Fruit fly (Drosophila melanogaster) whole organism, embryonic: ENCODE results near the gene Clc.

Source experiments
- Abd-B ChIP-seq: fragments of 200-800 bp; sonication (Bioruptor generic); optimal IDR thresholded peaks from 2 replicates; lab custom pipeline; 2018; ENCODE audit warnings: missing biosample characterization, mild to moderate bottlenecking, missing genetic modification characterization, moderate library complexity
- Bteb2 ChIP-seq: fragments of 200-800 bp; sonication (Bioruptor generic); optimal IDR thresholded peaks from 2 replicates; lab custom pipeline; 2016; ENCODE audit warnings: missing biosample characterization, missing genetic modification characterization
- CG13287 ChIP-seq: fragments of 200-800 bp; sonication (Bioruptor generic); IDR thresholded peaks from 2 replicates; pipeline ENCODE4 v1.3.6; 2022; ENCODE audit warnings: missing biosample characterization, missing genetic modification characterization; ENCODE audit not compliant: partially characterized antibody
- CG15073 ChIP-seq: fragments of 200-800 bp; sonication (Bioruptor generic); optimal IDR thresholded peaks from 2 replicates; lab custom pipeline; 2016; ENCODE audit warnings: missing biosample characterization, missing genetic modification characterization
- CG17802 ChIP-seq: fragments of 200-800 bp; sonication (Bioruptor generic); optimal IDR thresholded peaks from 2 replicates; lab custom pipeline; 2018; ENCODE audit warnings: missing biosample characterization, mild to moderate bottlenecking, missing genetic modification characterization, moderate library complexity
- CG18011 ChIP-seq: fragments of 200-800 bp; sonication (Bioruptor generic); optimal IDR thresholded peaks from 2 replicates; lab custom pipeline; 2017; ENCODE audit warnings: missing biosample characterization, missing genetic modification characterization, mild to moderate bottlenecking, moderate library complexity, missing genotype
- CG2875 ChIP-seq: fragments of 200-800 bp; sonication (Bioruptor generic); optimal IDR thresholded peaks from 2 replicates; lab custom pipeline; 2017; ENCODE audit warnings: missing biosample characterization, mild to moderate bottlenecking, missing genetic modification characterization, missing genetic modification reagents
- CG3163 ChIP-seq: fragments of 200-800 bp; sonication (Bioruptor generic); optimal IDR thresholded peaks from 3 replicates; lab custom pipeline; 2016; ENCODE audit warnings: missing biosample characterization, missing genetic modification characterization
- CG4854 ChIP-seq: fragments of 200-800 bp; sonication (Bioruptor generic); optimal IDR thresholded peaks from 2 replicates; lab custom pipeline; 2016; ENCODE audit warnings: missing biosample characterization, missing genetic modification characterization, inconsistent platforms
- CG6689 ChIP-seq: fragments of 200-800 bp; sonication (Bioruptor generic); IDR thresholded peaks from 2 replicates; pipeline ENCODE4 v1.3.6; 2022; ENCODE audit warnings: missing biosample characterization, missing genetic modification characterization
- CG6765 ChIP-seq: fragments of 200-800 bp; sonication (Bioruptor generic); optimal IDR thresholded peaks from 3 replicates; lab custom pipeline; 2017; ENCODE audit warnings: missing biosample characterization, mild to moderate bottlenecking, missing genetic modification characterization
- CG7745 ChIP-seq: fragments of 200-800 bp; sonication (Bioruptor generic); optimal IDR thresholded peaks from 2 replicates; lab custom pipeline; 2018; ENCODE audit warnings: missing biosample characterization, mild to moderate bottlenecking, missing genetic modification characterization, moderate library complexity
- CG9727 ChIP-seq: fragments of 200-800 bp; sonication (Bioruptor generic); optimal IDR thresholded peaks from 3 replicates; lab custom pipeline; 2017; ENCODE audit warnings: missing biosample characterization, mild to moderate bottlenecking, missing genetic modification characterization
- Dip2 ChIP-seq: fragments of 200-800 bp; sonication (Bioruptor generic); IDR thresholded peaks from 2 replicates; pipeline ENCODE4 v1.3.6; 2022; ENCODE audit warnings: missing biosample characterization, missing genetic modification characterization
- Dll ChIP-seq: fragments of 200-800 bp; sonication (Bioruptor generic); IDR thresholded peaks from 4 replicates; pipeline ENCODE4 v1.3.6; 2022; ENCODE audit warnings: missing biosample characterization, missing genetic modification characterization; ENCODE audit not compliant: partially characterized antibody
- Eip74EF ChIP-seq, 2 experiments: fragments of 200-800 bp in 1 of 2; fragments of >200 bp in 1 of 2; sonication (Bioruptor generic) in 1 of 2; optimal IDR thresholded peaks; 2 replicates each; lab custom pipeline; 2017 to 2019; ENCODE audit warnings: missing biosample characterization in 2 of 2, missing genetic modification characterization in 2 of 2, mild to moderate bottlenecking in 1 of 2, moderate library complexity in 1 of 2
- Fer1 ChIP-seq: fragments of 200-800 bp; sonication (Bioruptor generic); optimal IDR thresholded peaks from 2 replicates; lab custom pipeline; 2017; ENCODE audit warnings: missing biosample characterization, mild to moderate bottlenecking, missing genetic modification characterization
- Fer3 ChIP-seq: fragments of 200-800 bp; sonication (Bioruptor generic); optimal IDR thresholded peaks from 2 replicates; lab custom pipeline; 2018; ENCODE audit warnings: missing biosample characterization, mild to moderate bottlenecking, missing genetic modification characterization, moderate library complexity
- HHEX ChIP-seq: fragments of 200-800 bp; sonication (Bioruptor generic); optimal IDR thresholded peaks from 3 replicates; lab custom pipeline; 2017; ENCODE audit warnings: missing biosample characterization, mild to moderate bottlenecking, missing genetic modification characterization, missing genetic modification reagents
- HmgZ ChIP-seq: fragments of 200-800 bp; sonication (Bioruptor generic); optimal IDR thresholded peaks from 2 replicates; lab custom pipeline; 2018; ENCODE audit warnings: missing biosample characterization, mild to moderate bottlenecking, missing genetic modification characterization
- Hmr ChIP-seq: fragments of 200-800 bp; sonication (Bioruptor generic); optimal IDR thresholded peaks from 3 replicates; lab custom pipeline; 2017; ENCODE audit warnings: mild to moderate bottlenecking, missing biosample characterization, missing genetic modification reagents, missing genetic modification characterization
- Hr39 ChIP-seq: fragments of >200 bp; optimal IDR thresholded peaks from 2 replicates; lab custom pipeline; 2017
- NC2α ChIP-seq: fragments of 200-800 bp; sonication (Bioruptor generic); optimal IDR thresholded peaks from 2 replicates; lab custom pipeline; 2016; ENCODE audit warnings: missing biosample characterization, missing genetic modification characterization
- NFAT ChIP-seq: fragments of 200-800 bp; sonication (Bioruptor generic); IDR thresholded peaks from 2 replicates; pipeline ENCODE4 v1.3.6; 2022; ENCODE audit warnings: missing biosample characterization, missing genetic modification characterization
- NfI ChIP-seq: fragments of 200-800 bp; sonication (Bioruptor generic); optimal IDR thresholded peaks from 3 replicates; lab custom pipeline; 2018; ENCODE audit warnings: missing biosample characterization, mild to moderate bottlenecking, missing genetic modification characterization, moderate library complexity
- Ssrp ChIP-seq: fragments of 200-800 bp; sonication (Bioruptor generic); optimal IDR thresholded peaks from 2 replicates; lab custom pipeline; 2018; ENCODE audit warnings: missing biosample characterization, mild to moderate bottlenecking, missing genetic modification characterization, moderate library complexity
- al ChIP-seq: fragments of 200-800 bp; sonication (Bioruptor generic); IDR thresholded peaks from 2 replicates; pipeline ENCODE4 v1.3.6; 2022; ENCODE audit warnings: missing biosample characterization, missing genetic modification characterization
- ap ChIP-seq: fragments of 200-800 bp; sonication (Bioruptor generic); IDR thresholded peaks from 2 replicates; pipeline ENCODE4 v1.3.6; 2022; ENCODE audit warnings: missing biosample characterization, missing genetic modification characterization
- ase ChIP-seq: fragments of 200-800 bp; sonication (Bioruptor generic); IDR thresholded peaks from 3 replicates; pipeline ENCODE4 v1.3.6; 2022; ENCODE audit warnings: missing biosample characterization, missing genetic modification characterization
- ash1 ChIP-seq: fragments of 200-800 bp; sonication (Bioruptor generic); optimal IDR thresholded peaks from 2 replicates; lab custom pipeline; 2018; ENCODE audit warnings: missing biosample characterization, mild to moderate bottlenecking, missing genetic modification characterization
- bsh ChIP-seq, 2 experiments: fragments of 200-800 bp; sonication (Bioruptor generic); optimal IDR thresholded peaks; 2 replicates each; lab custom pipeline; 2017 to 2018; ENCODE audit warnings: mild to moderate bottlenecking in 2 of 2, missing biosample characterization in 2 of 2, missing genetic modification characterization in 2 of 2, moderate library complexity in 1 of 2
- caup ChIP-seq: fragments of 200-800 bp; sonication (Bioruptor generic); optimal IDR thresholded peaks from 3 replicates; lab custom pipeline; 2017; ENCODE audit warnings: missing biosample characterization, mild to moderate bottlenecking, missing genetic modification characterization, moderate library complexity; ENCODE audit not compliant: severe bottlenecking
- cg ChIP-seq: fragments of 200-800 bp; sonication (Bioruptor generic); optimal IDR thresholded peaks from 3 replicates; lab custom pipeline; 2019; ENCODE audit warnings: missing biosample characterization, mild to moderate bottlenecking, missing genetic modification characterization, moderate library complexity
- cwo ChIP-seq: fragments of 200-800 bp; sonication (Bioruptor generic); optimal IDR thresholded peaks from 3 replicates; lab custom pipeline; 2017; ENCODE audit warnings: missing biosample characterization, missing genetic modification characterization, mild to moderate bottlenecking, moderate library complexity, missing genetic modification reagents
- dati ChIP-seq: fragments of 200-800 bp; sonication (Bioruptor generic); IDR thresholded peaks from 2 replicates; pipeline ENCODE4 v1.3.6; 2022; ENCODE audit warnings: missing biosample characterization, missing genetic modification characterization
- disco-r ChIP-seq: fragments of 200-800 bp; sonication (Bioruptor generic); optimal IDR thresholded peaks from 2 replicates; lab custom pipeline; 2016; ENCODE audit warnings: missing biosample characterization, missing genetic modification characterization
- ems ChIP-seq: fragments of 200-800 bp; sonication (Bioruptor generic); optimal IDR thresholded peaks from 3 replicates; lab custom pipeline; 2016; ENCODE audit warnings: missing biosample characterization, missing genetic modification characterization
- ftz-f1 ChIP-seq: fragments of 200-800 bp; sonication (Bioruptor generic); optimal IDR thresholded peaks from 2 replicates; lab custom pipeline; 2016; ENCODE audit warnings: missing biosample characterization, missing genetic modification characterization
- hkb ChIP-seq, 2 experiments: fragments of 200-800 bp in 1 of 2; fragments of >200 bp in 1 of 2; sonication (Bioruptor generic) in 1 of 2; IDR thresholded peaks in 1 of 2; optimal IDR thresholded peaks in 1 of 2; 2 replicates each; pipeline versions ENCODE4 v1.3.6 to Lab custom; 2017 to 2022; ENCODE audit warnings: missing biosample characterization in 1 of 2, missing genetic modification characterization in 1 of 2
- mld ChIP-seq: fragments of 200-800 bp; sonication (Bioruptor generic); IDR thresholded peaks from 3 replicates; pipeline ENCODE4 v1.3.6; 2022; ENCODE audit warnings: missing biosample characterization, missing genetic modification characterization; ENCODE audit not compliant: partially characterized antibody
- nom ChIP-seq: fragments of 200-800 bp; sonication (Bioruptor generic); optimal IDR thresholded peaks from 2 replicates; lab custom pipeline; 2017; ENCODE audit warnings: missing biosample characterization, missing genetic modification characterization, mild to moderate bottlenecking, moderate library complexity, missing genetic modification reagents
- otp ChIP-seq: fragments of 200-800 bp; sonication (Bioruptor generic); IDR thresholded peaks from 3 replicates; pipeline ENCODE4, ENCODE4 v1.3.6; 2022; ENCODE audit warnings: missing biosample characterization, missing genetic modification characterization
- pb ChIP-seq: fragments of 200-800 bp; sonication (Bioruptor generic); optimal IDR thresholded peaks from 3 replicates; lab custom pipeline; 2016; ENCODE audit warnings: missing biosample characterization, missing genetic modification characterization
- ranshi ChIP-seq: fragments of 200-800 bp; sonication (Bioruptor generic); IDR thresholded peaks from 2 replicates; pipeline ENCODE4 v1.3.6; 2022; ENCODE audit warnings: missing biosample characterization, missing genetic modification characterization
- rib ChIP-seq: fragments of 200-800 bp; sonication (Bioruptor generic); IDR thresholded peaks from 2 replicates; pipeline ENCODE4 v1.3.6; 2022; ENCODE audit warnings: missing biosample characterization, missing genetic modification characterization
- run ChIP-seq: fragments of 200-800 bp; sonication (Bioruptor generic); optimal IDR thresholded peaks from 3 replicates; lab custom pipeline; 2018; ENCODE audit warnings: missing biosample characterization, mild to moderate bottlenecking, missing genetic modification characterization
- sc ChIP-seq, 3 experiments: fragments of >200 bp in 2 of 3; fragments of 200-800 bp in 1 of 3; sonication (Bioruptor generic) in 1 of 3; optimal IDR thresholded peaks; 2 replicates in 2 of 3; 3 replicates in 1 of 3; lab custom pipeline; 2017; ENCODE audit warnings: mild to moderate bottlenecking in 1 of 3, missing biosample characterization in 1 of 3, missing genetic modification characterization in 1 of 3, missing genetic modification reagents in 1 of 3
- sqz ChIP-seq: fragments of 200-800 bp; sonication (Bioruptor generic); optimal IDR thresholded peaks from 3 replicates; lab custom pipeline; 2018; ENCODE audit warnings: missing biosample characterization, mild to moderate bottlenecking, missing genetic modification characterization
- ssp ChIP-seq: fragments of 200-800 bp; sonication (Bioruptor generic); IDR thresholded peaks from 2 replicates; pipeline ENCODE4 v1.3.6; 2022; ENCODE audit warnings: missing biosample characterization, missing genetic modification characterization

Clc gene

DNA sequence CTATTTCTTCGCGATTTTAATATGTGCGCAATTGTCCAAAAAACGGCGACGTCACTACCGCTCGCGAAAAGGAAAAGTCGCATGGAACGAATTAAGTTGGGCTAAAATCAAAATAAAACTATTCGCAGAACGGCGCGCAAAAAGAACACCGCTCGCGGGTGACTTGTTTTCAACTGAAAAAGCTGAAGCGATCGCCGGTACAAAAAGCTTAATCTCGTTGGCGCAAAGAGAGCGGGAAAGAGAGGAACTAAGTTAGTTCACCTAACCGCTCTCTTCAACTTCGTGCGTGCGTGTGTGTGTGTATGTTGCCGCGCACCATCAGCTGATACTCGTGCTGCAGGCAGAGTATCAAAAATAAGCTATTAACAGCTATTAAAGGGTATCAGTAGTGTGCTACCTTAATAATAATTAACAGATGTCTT is 42.7 kb upstream of the Clc start, which contains the start of gene CG42674 (continued):
- TF ChIP-seq dati (GFP tag; lab: Robert Waterston, UW) (no peak), NFAT (GFP tag; lab: Robert Waterston, UW) (no peak), Dll (no peak), sc (optimal IDR thresholded peaks at IDR 0.05; lab: Kevin White, UChicago) (no peak), sc (GFP tag; optimal IDR thresholded peaks at IDR 0.05; lab: Kevin White, UChicago) (no peak), Hr39 (no peak), mld (GFP tag; lab: Robert Waterston, UW) (no peak), ase (GFP tag; lab: Robert Waterston, UW) (0 out of 3 replicates have a peak, but pooled peaks have one; percentile 8), CG6689 (GFP tag; lab: Robert Waterston, UW) (no peak), Hmr (GFP tag; lab: Kevin White, UChicago) (no peak), run (tag; lab: Kevin White, UChicago) (no peak), NC2α (GFP tag; lab: Kevin White, UChicago) (no peak), CG4854 (GFP tag; lab: Kevin White, UChicago) (no peak), CG17802 (no peak), CG15073 (GFP tag; lab: Kevin White, UChicago) (no peak), cwo (GFP tag; lab: Kevin White, UChicago) (peak; percentile 63), nom (GFP tag; lab: Kevin White, UChicago) (no peak), pb (GFP tag; lab: Kevin White, UChicago) (no peak), CG6765 (no peak), caup (GFP tag; lab: Kevin White, UChicago) (peak; percentile 3), CG9727 (GFP tag; lab: Kevin White, UChicago) (no peak), Eip74EF (GFP tag; optimal IDR thresholded peaks at IDR 0.05; lab: Kevin White, UChicago) (no peak), sqz (no peak), ash1 (no peak), rib (GFP tag; lab: Robert Waterston, UW) (peak; percentile 56; the same call in 1 of the 2 replicates), Bteb2 (GFP tag; lab: Kevin White, UChicago) (no peak), Abd-B (GFP tag; lab: Kevin White, UChicago) (no peak), ftz-f1 (GFP tag; lab: Kevin White, UChicago) (peak; percentile 10), Fer3 (no peak), ssp (GFP tag; lab: Robert Waterston, UW) (no peak), CG2875 (GFP tag; lab: Kevin White, UChicago) (no peak), HmgZ (tag; lab: Kevin White, UChicago) (peak; percentile 8), al (GFP tag; lab: Robert Waterston, UW) (no peak), disco-r (GFP tag; lab: Kevin White, UChicago) (no peak), Ssrp (tag; lab: Kevin White, UChicago) (no peak), NfI (GFP tag; lab: Kevin White, UChicago) (no peak), ap (GFP tag; lab: Robert Waterston, UW) (no peak), Dip2 (GFP tag; lab: Robert Waterston, UW) (no peak), CG13287 (GFP tag; lab: Robert Waterston, UW) (peak; percentile 37; the same call in 1 of the 2 replicates), CG7745 (tag; lab: Kevin White, UChicago) (no peak), ranshi (no peak), HHEX (no peak), bsh (GFP tag; optimal IDR thresholded peaks at IDR 0.05; lab: Kevin White, UChicago) (no peak), Fer1 (peak; percentile 2), CG3163 (GFP tag; lab: Kevin White, UChicago) (peak; percentile 97), cg (peak; percentile 61), ems (no peak), hkb (optimal IDR thresholded peaks at IDR 0.05; lab: Kevin White, UChicago) (no peak), hkb (GFP tag; IDR thresholded peaks at IDR 0.05; lab: Robert Waterston, UW) (no peak), otp (GFP tag; lab: Robert Waterston, UW) (0 out of 3 replicates have a peak, but pooled peaks have one; percentile 37), CG18011 (GFP tag; lab: Kevin White, UChicago) (peak; percentile 64)
